Fruit fly (Drosophila melanogaster) whole organism, embryonic: ENCODE results near the gene Spt7.

Experiments used
- Awh ChIP-seq: fragments of 200-800 bp; sonication (Bioruptor generic); IDR thresholded peaks from 2 replicates; pipeline ENCODE4, ENCODE4 v1.3.6; 2022; ENCODE audit warnings: missing biosample characterization, missing genetic modification characterization
- Blimp-1 ChIP-seq: fragments of 200-800 bp; sonication (Bioruptor generic); optimal IDR thresholded peaks from 3 replicates; lab custom pipeline; 2018; ENCODE audit warnings: missing biosample characterization, missing genetic modification characterization, mild to moderate bottlenecking, moderate library complexity, missing genetic modification reagents
- CG10979 ChIP-seq: fragments of 200-800 bp; sonication (Bioruptor generic); optimal IDR thresholded peaks from 2 replicates; lab custom pipeline; 2018; ENCODE audit warnings: missing biosample characterization, mild to moderate bottlenecking, missing genetic modification characterization, moderate library complexity
- CG11456 ChIP-seq: fragments of 200-800 bp; sonication (Bioruptor generic); IDR thresholded peaks from 3 replicates; pipeline ENCODE4 v1.3.6; 2022; ENCODE audit warnings: missing biosample characterization, missing genetic modification characterization
- CG11723 ChIP-seq: fragments of 200-800 bp; sonication (Bioruptor generic); optimal IDR thresholded peaks from 2 replicates; lab custom pipeline; 2017; ENCODE audit warnings: missing biosample characterization, mild to moderate bottlenecking, missing genetic modification characterization
- CG13775 ChIP-seq: fragments of 200-800 bp; sonication (Bioruptor generic); optimal IDR thresholded peaks from 3 replicates; lab custom pipeline; 2017; ENCODE audit warnings: missing biosample characterization, mild to moderate bottlenecking, missing genetic modification characterization
- CG14050 ChIP-seq: fragments of 200-800 bp; sonication (Bioruptor generic); IDR thresholded peaks from 3 replicates; pipeline ENCODE4 v1.3.6; 2022; ENCODE audit warnings: missing biosample characterization, missing genetic modification characterization
- CG15601 ChIP-seq: fragments of 200-800 bp; sonication (Bioruptor generic); optimal IDR thresholded peaks from 3 replicates; lab custom pipeline; 2019; ENCODE audit warnings: missing biosample characterization, mild to moderate bottlenecking, missing genetic modification characterization, moderate library complexity
- CG15696 ChIP-seq: fragments of 200-800 bp; sonication (Bioruptor generic); optimal IDR thresholded peaks from 2 replicates; lab custom pipeline; 2019; ENCODE audit warnings: missing biosample characterization, mild to moderate bottlenecking, missing genetic modification characterization, moderate library complexity
- CG1602 ChIP-seq: fragments of 200-800 bp; sonication (Bioruptor generic); optimal IDR thresholded peaks from 3 replicates; lab custom pipeline; 2016; ENCODE audit warnings: missing biosample characterization, missing genetic modification characterization
- CG1603 ChIP-seq: fragments of 200-800 bp; sonication (Bioruptor generic); optimal IDR thresholded peaks from 2 replicates; lab custom pipeline; 2019; ENCODE audit warnings: missing biosample characterization, mild to moderate bottlenecking, missing genetic modification characterization, moderate library complexity
- CG16863 ChIP-seq: fragments of 200-800 bp; sonication (Bioruptor generic); optimal IDR thresholded peaks from 3 replicates; lab custom pipeline; 2016; ENCODE audit warnings: missing biosample characterization, missing genetic modification characterization
- CG17361 ChIP-seq: fragments of 200-800 bp; sonication (Bioruptor generic); IDR thresholded peaks from 3 replicates; pipeline ENCODE4 v1.3.6; 2022; ENCODE audit warnings: missing biosample characterization, missing genetic modification characterization
- CG2120 ChIP-seq: fragments of 200-800 bp; sonication (Bioruptor generic); optimal IDR thresholded peaks from 3 replicates; lab custom pipeline; 2016; ENCODE audit warnings: missing biosample characterization, missing genetic modification characterization
- CG31365 ChIP-seq: fragments of 200-800 bp; sonication (Bioruptor generic); optimal IDR thresholded peaks from 2 replicates; lab custom pipeline; 2018; ENCODE audit warnings: missing biosample characterization, mild to moderate bottlenecking, missing genetic modification characterization
- CG32532 ChIP-seq: fragments of 200-800 bp; sonication (Bioruptor generic); IDR thresholded peaks from 2 replicates; pipeline ENCODE4 v1.3.6; 2022; ENCODE audit warnings: missing biosample characterization, missing genetic modification characterization
- CG33213 ChIP-seq: fragments of 200-800 bp; sonication (Bioruptor generic); optimal IDR thresholded peaks from 3 replicates; lab custom pipeline; 2016; ENCODE audit warnings: missing biosample characterization, missing genetic modification characterization
- CG33557 ChIP-seq: fragments of 200-800 bp; sonication (Bioruptor generic); optimal IDR thresholded peaks from 2 replicates; lab custom pipeline; 2019; ENCODE audit warnings: missing biosample characterization, mild to moderate bottlenecking, missing genetic modification characterization, moderate library complexity
- CG5245 ChIP-seq: fragments of 200-800 bp; sonication (Bioruptor generic); optimal IDR thresholded peaks from 3 replicates; lab custom pipeline; 2016; ENCODE audit warnings: missing biosample characterization, missing genetic modification characterization
- CG7987 ChIP-seq: fragments of 200-800 bp; sonication (Bioruptor generic); optimal IDR thresholded peaks from 2 replicates; lab custom pipeline; 2018; ENCODE audit warnings: missing biosample characterization, mild to moderate bottlenecking, missing genetic modification characterization, moderate library complexity
- CG9437 ChIP-seq: fragments of 200-800 bp; sonication (Bioruptor generic); optimal IDR thresholded peaks from 2 replicates; lab custom pipeline; 2018; ENCODE audit warnings: missing biosample characterization, mild to moderate bottlenecking, missing genetic modification characterization
- Dbx ChIP-seq: fragments of 200-800 bp; sonication (Bioruptor generic); IDR thresholded peaks from 3 replicates; pipeline ENCODE4 v1.3.6; 2022; ENCODE audit warnings: missing biosample characterization, missing genetic modification characterization
- Doc2 ChIP-seq: fragments of 200-800 bp; sonication (Bioruptor generic); IDR thresholded peaks from 2 replicates; pipeline ENCODE4 v1.3.6; 2022; ENCODE audit warnings: missing biosample characterization, missing genetic modification characterization
- H2.0 ChIP-seq: fragments of 200-800 bp; sonication (Bioruptor generic); IDR thresholded peaks from 2 replicates; pipeline ENCODE4 v1.3.6; 2022; ENCODE audit warnings: missing biosample characterization, missing genetic modification characterization
- Lhr ChIP-seq: fragments of 200-800 bp; sonication (Bioruptor generic); optimal IDR thresholded peaks from 3 replicates; lab custom pipeline; 2017; ENCODE audit warnings: mild to moderate bottlenecking, missing biosample characterization, missing genetic modification reagents, missing genetic modification characterization
- MESR4 ChIP-seq: fragments of 200-800 bp; sonication (Bioruptor generic); optimal IDR thresholded peaks from 2 replicates; lab custom pipeline; 2018; ENCODE audit warnings: missing biosample characterization, mild to moderate bottlenecking, missing genetic modification characterization, moderate library complexity
- NC2β ChIP-seq: fragments of 200-800 bp; sonication (Bioruptor generic); optimal IDR thresholded peaks from 2 replicates; lab custom pipeline; 2016; ENCODE audit warnings: missing biosample characterization, missing genetic modification characterization
- NfI ChIP-seq: fragments of 200-800 bp; sonication (Bioruptor generic); optimal IDR thresholded peaks from 3 replicates; lab custom pipeline; 2018; ENCODE audit warnings: missing biosample characterization, mild to moderate bottlenecking, missing genetic modification characterization, moderate library complexity
- Stat92E ChIP-seq, 3 experiments: fragments of >200 bp in 2 of 3; fragments of 200-800 bp in 1 of 3; sonication (Bioruptor generic) in 1 of 3; optimal IDR thresholded peaks; 2 replicates each; lab custom pipeline; 2017 to 2019; ENCODE audit warnings: missing biosample characterization in 3 of 3, missing genetic modification characterization in 3 of 3, mild to moderate bottlenecking in 1 of 3, moderate library complexity in 1 of 3
- Xbp1 ChIP-seq: fragments of 200-800 bp; sonication (Bioruptor generic); optimal IDR thresholded peaks from 3 replicates; lab custom pipeline; 2016; ENCODE audit warnings: missing biosample characterization, mild to moderate bottlenecking, missing genetic modification characterization
- bbx ChIP-seq: fragments of 200-800 bp; sonication (Bioruptor generic); IDR thresholded peaks from 2 replicates; pipeline ENCODE4 v1.3.6; 2022; ENCODE audit warnings: missing biosample characterization, missing genetic modification characterization; ENCODE audit not compliant: partially characterized antibody
- cg ChIP-seq: fragments of 200-800 bp; sonication (Bioruptor generic); optimal IDR thresholded peaks from 3 replicates; lab custom pipeline; 2019; ENCODE audit warnings: missing biosample characterization, mild to moderate bottlenecking, missing genetic modification characterization, moderate library complexity
- chif ChIP-seq, 2 experiments: fragments of 200-800 bp; sonication (Bioruptor generic); optimal IDR thresholded peaks; 3 replicates each; lab custom pipeline; 2016; ENCODE audit warnings: missing biosample characterization in 2 of 2, missing genetic modification characterization in 2 of 2
- chinmo ChIP-seq: fragments of 200-800 bp; sonication (Bioruptor generic); IDR thresholded peaks from 4 replicates; pipeline ENCODE4 v1.3.6; 2022; ENCODE audit warnings: missing biosample characterization, missing genetic modification characterization; ENCODE audit not compliant: partially characterized antibody
- gfzf ChIP-seq: fragments of 200-800 bp; sonication (Bioruptor generic); optimal IDR thresholded peaks from 2 replicates; lab custom pipeline; 2016; ENCODE audit warnings: missing biosample characterization, mild to moderate bottlenecking, missing genetic modification characterization, moderate library complexity
- gro ChIP-seq: fragments of 200-800 bp; sonication (Bioruptor generic); optimal IDR thresholded peaks from 2 replicates; lab custom pipeline; 2016; ENCODE audit warnings: missing biosample characterization, missing genetic modification characterization
- gsb ChIP-seq: fragments of 200-800 bp; sonication (Bioruptor generic); IDR thresholded peaks from 2 replicates; pipeline ENCODE4 v1.3.6; 2022; ENCODE audit warnings: missing biosample characterization, missing genetic modification characterization
- insv ChIP-seq, 2 experiments: fragments of 200-800 bp; sonication (Bioruptor generic); optimal IDR thresholded peaks; 3 replicates each; lab custom pipeline; 2016 to 2018; ENCODE audit warnings: missing biosample characterization in 2 of 2, missing genetic modification characterization in 2 of 2
- kay ChIP-seq: fragments of 200-800 bp; sonication (Bioruptor generic); optimal IDR thresholded peaks from 2 replicates; lab custom pipeline; 2016; ENCODE audit warnings: missing biosample characterization, missing genetic modification characterization
- knrl ChIP-seq: fragments of 200-800 bp; sonication (Bioruptor generic); IDR thresholded peaks from 3 replicates; pipeline ENCODE4 v1.3.6; 2022; ENCODE audit warnings: missing biosample characterization, missing genetic modification characterization; ENCODE audit not compliant: partially characterized antibody
- lilli ChIP-seq: fragments of 200-800 bp; sonication (Bioruptor generic); optimal IDR thresholded peaks from 3 replicates; lab custom pipeline; 2016; ENCODE audit warnings: missing biosample characterization, missing genetic modification characterization
- lmd ChIP-seq: fragments of 200-800 bp; sonication (Bioruptor generic); IDR thresholded peaks from 2 replicates; pipeline ENCODE4 v1.3.6; 2022; ENCODE audit warnings: missing biosample characterization, missing genetic modification characterization
- lov ChIP-seq, 2 experiments: fragments of 200-800 bp in 1 of 2; fragments of >200 bp in 1 of 2; sonication (Bioruptor generic) in 1 of 2; IDR thresholded peaks in 1 of 2; optimal IDR thresholded peaks in 1 of 2; 2 replicates in 1 of 2; 3 replicates in 1 of 2; pipeline versions ENCODE4 v1.3.6 to Lab custom; 2017 to 2022; ENCODE audit warnings: missing biosample characterization in 1 of 2, missing genetic modification characterization in 1 of 2
- mam ChIP-seq: fragments of 200-800 bp; sonication (Bioruptor generic); optimal IDR thresholded peaks from 3 replicates; lab custom pipeline; 2016; ENCODE audit warnings: missing biosample characterization, missing genetic modification characterization
- prd ChIP-seq, 3 experiments: fragments of >200 bp in 2 of 3; fragments of 200-800 bp in 1 of 3; sonication (Bioruptor generic) in 1 of 3; optimal IDR thresholded peaks in 2 of 3; IDR thresholded peaks in 1 of 3; 2 replicates in 2 of 3; 3 replicates in 1 of 3; pipeline versions ENCODE4 v1.3.6 to Lab custom; 2017 to 2022; ENCODE audit warnings: missing biosample characterization in 1 of 3, missing genetic modification characterization in 1 of 3
- sens ChIP-seq: fragments of 200-800 bp; sonication (Bioruptor generic); peaks from one replicate; lab custom pipeline; 2016; ENCODE audit warnings: missing biosample characterization, missing genetic modification characterization
- seq ChIP-seq: fragments of 200-800 bp; sonication (Bioruptor generic); IDR thresholded peaks from 2 replicates; pipeline ENCODE4 v1.3.6; 2022; ENCODE audit warnings: missing biosample characterization, missing genetic modification characterization
- shn ChIP-seq: fragments of 200-800 bp; sonication (Bioruptor generic); optimal IDR thresholded peaks from 3 replicates; lab custom pipeline; 2016; ENCODE audit warnings: missing biosample characterization, missing genetic modification characterization
- sug ChIP-seq: fragments of 200-800 bp; optimal IDR thresholded peaks from 2 replicates; lab custom pipeline; 2019; ENCODE audit warnings: missing biosample characterization, mild to moderate bottlenecking, missing genetic modification characterization, moderate library complexity

Spt7 gene

dm6 chrX:17820252-17820651, 30.0 kb upstream of the Spt7 start (continued):
- TF ChIP-seq CG16863 (GFP tag; lab: Kevin White, UChicago) (no peak), lilli (GFP tag; lab: Kevin White, UChicago) (peak; percentile 35), MESR4 (GFP tag; lab: Kevin White, UChicago) (no peak), gsb (no peak), Xbp1 (peak; percentile 66), chif (GFP tag; optimal IDR thresholded peaks at IDR 0.05; lab: Kevin White, UChicago) (peak; percentile 13 to 29), H2.0 (GFP tag; lab: Robert Waterston, UW) (0 out of 2 replicates have a peak, but pooled peaks have one; percentile 21), NC2β (GFP tag; lab: Kevin White, UChicago) (no peak), CG17361 (GFP tag; lab: Robert Waterston, UW) (peak; percentile 39; the same call in 1 of the 3 replicates), CG15601 (peak; percentile 49), CG1602 (GFP tag; lab: Kevin White, UChicago) (peak; percentile 35), CG13775 (GFP tag; lab: Kevin White, UChicago) (no peak), CG33557 (GFP tag; lab: Kevin White, UChicago) (no peak), Stat92E (GFP tag; optimal IDR thresholded peaks at IDR 0.05; lab: Kevin White, UChicago) (no peak), sug (tag; lab: Kevin White, UChicago) (peak; percentile 33), chinmo (peak; percentile 90), CG9437 (GFP tag; lab: Kevin White, UChicago) (no peak), CG32532 (GFP tag; lab: Robert Waterston, UW) (peak; percentile 68), CG11456 (GFP tag; lab: Robert Waterston, UW) (peak; percentile 80; the same call in 2 of the 3 replicates), prd (optimal IDR thresholded peaks at IDR 0.05; lab: Kevin White, UChicago) (no peak), prd (GFP tag; IDR thresholded peaks at IDR 0.05; lab: Robert Waterston, UW) (0 out of 3 replicates have a peak, but pooled peaks have one; percentile 26), gfzf (GFP tag; lab: Kevin White, UChicago) (no peak), sens (peak; percentile 62), bbx (GFP tag; lab: Robert Waterston, UW) (0 out of 2 replicates have a peak, but pooled peaks have one; percentile 9), CG10979 (peak; percentile 41), lov (optimal IDR thresholded peaks at IDR 0.05; lab: Kevin White, UChicago) (no peak), lov (GFP tag; IDR thresholded peaks at IDR 0.05; lab: Robert Waterston, UW) (no peak), Blimp-1 (GFP tag; lab: Kevin White, UChicago) (peak; percentile 26), mam (GFP tag; lab: Kevin White, UChicago) (peak; percentile 16), gro (GFP tag; lab: Kevin White, UChicago) (no peak), CG2120 (GFP tag; lab: Kevin White, UChicago) (peak; percentile 38), Lhr (GFP tag; lab: Kevin White, UChicago) (peak; percentile 56), knrl (GFP tag; lab: Robert Waterston, UW) (peak; percentile 66; the same call in 1 of the 3 replicates), CG11723 (no peak), insv (GFP tag; optimal IDR thresholded peaks at IDR 0.05; lab: Kevin White, UChicago) (peak in 1 of 2 experiments; percentile 59), Dbx (GFP tag; lab: Robert Waterston, UW) (0 out of 3 replicates have a peak, but pooled peaks have one; percentile 32), CG31365 (tag; lab: Kevin White, UChicago) (peak; percentile 9), CG15696 (peak; percentile 51), Doc2 (GFP tag; lab: Robert Waterston, UW) (no peak), CG1603 (tag; lab: Kevin White, UChicago) (peak; percentile 52), shn (GFP tag; lab: Kevin White, UChicago) (no peak), cg (GFP tag; lab: Kevin White, UChicago) (peak; percentile 23), CG5245 (GFP tag; lab: Kevin White, UChicago) (peak; percentile 27), NfI (GFP tag; lab: Kevin White, UChicago) (peak; percentile 22), CG7987 (GFP tag; lab: Kevin White, UChicago) (peak; percentile 1), CG33213 (GFP tag; lab: Kevin White, UChicago) (peak; percentile 10), lmd (GFP tag; lab: Robert Waterston, UW) (no peak), CG14050 (GFP tag; lab: Robert Waterston, UW) (no peak), kay (peak; percentile 58), Awh (GFP tag; lab: Robert Waterston, UW) (no peak), seq (GFP tag; lab: Robert Waterston, UW) (no peak)
